Worm (Caenorhabditis elegans): ENCODE data around the gene pei-2.

DNA sequence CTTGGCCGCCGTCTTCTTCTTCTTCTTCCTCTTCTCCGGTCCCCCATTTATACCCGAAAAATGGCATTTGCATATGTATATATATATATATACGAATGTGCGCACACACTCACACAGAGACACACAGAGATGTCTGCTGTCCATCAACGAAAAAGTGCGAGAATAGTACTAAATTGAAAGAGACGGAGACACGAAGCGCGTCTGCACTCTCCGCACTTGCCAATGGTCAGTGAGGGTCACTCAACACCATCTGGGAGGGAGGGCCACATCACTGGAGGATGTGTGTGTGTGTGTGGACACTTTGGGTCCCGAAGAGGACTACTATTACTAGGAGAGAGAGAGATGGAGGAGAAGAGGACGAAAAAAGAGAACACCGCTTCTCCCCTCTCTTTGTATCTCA is 48.1 kb downstream of the pei-2 start:
- TF ChIP-seq cog-1 (tag; optimal IDR thresholded peaks at IDR 0.05) (peak; percentile 86), klf-2 (GFP tag; conservative IDR thresholded peaks at IDR 0.05) (no peak), ztf-23 (GFP tag; IDR thresholded peaks at IDR 0.05) (no peak), T22C8.4 (GFP tag; IDR thresholded peaks at IDR 0.05) (no peak), flt-1 (GFP tag; IDR thresholded peaks at IDR 0.05) (peak; percentile 70; the same call in 1 of the 2 replicates), ref-1 (GFP tag; conservative IDR thresholded peaks at IDR 0.05) (no peak), tab-1 (GFP tag; IDR thresholded peaks at IDR 0.05) (no peak), med-1 (GFP tag; optimal IDR thresholded peaks at IDR 0.05; ENCODE audit: insufficient read depth) (no peak), ztf-29 (GFP tag; IDR thresholded peaks at IDR 0.05) (no peak)

Measured in whole organism, midembryonic.